Fruit fly (Drosophila melanogaster) whole organism, prepupa: Measurements from ENCODE around the gene Apt1.

Source experiments
- CG10631 ChIP-seq: fragments of 200-800 bp; sonication (Bioruptor generic); optimal IDR thresholded peaks from 2 replicates; lab custom pipeline; 2016; ENCODE audit warnings: missing biosample characterization, missing genetic modification characterization
- CG10669 ChIP-seq: fragments of 200-800 bp; sonication (Bioruptor generic); optimal IDR thresholded peaks from 3 replicates; lab custom pipeline; 2018; ENCODE audit warnings: missing biosample characterization, mild to moderate bottlenecking, missing genetic modification characterization, moderate library complexity
- CG11294 ChIP-seq: fragments of 200-800 bp; sonication (Bioruptor generic); IDR thresholded peaks from 2 replicates; pipeline ENCODE4 v1.3.6; 2022; ENCODE audit warnings: missing biosample characterization, missing genetic modification characterization
- CG11902 ChIP-seq: fragments of 200-800 bp; sonication (Bioruptor generic); optimal IDR thresholded peaks from 3 replicates; lab custom pipeline; 2016; ENCODE audit warnings: missing biosample characterization, missing genetic modification characterization
- CG15336 ChIP-seq: fragments of 200-800 bp; sonication (Bioruptor generic); IDR thresholded peaks from 2 replicates; pipeline ENCODE4 v1.3.6; 2022; ENCODE audit warnings: missing biosample characterization, missing genetic modification characterization
- CG16779 ChIP-seq: fragments of 200-800 bp; sonication (Bioruptor generic); optimal IDR thresholded peaks from 3 replicates; lab custom pipeline; 2017; ENCODE audit warnings: missing biosample characterization, mild to moderate bottlenecking, missing genetic modification characterization
- CG3032 ChIP-seq: fragments of 200-800 bp; optimal IDR thresholded peaks from 2 replicates; lab custom pipeline; 2019; ENCODE audit warnings: missing biosample characterization, mild to moderate bottlenecking, missing genetic modification characterization, moderate library complexity
- CG32006 ChIP-seq: fragments of 200-800 bp; sonication (Bioruptor generic); optimal IDR thresholded peaks from 3 replicates; lab custom pipeline; 2017; ENCODE audit warnings: missing biosample characterization, mild to moderate bottlenecking, missing genetic modification characterization
- CG34406 ChIP-seq: fragments of 200-800 bp; sonication (Bioruptor generic); optimal IDR thresholded peaks from 3 replicates; lab custom pipeline; 2016; ENCODE audit warnings: missing biosample characterization, missing genetic modification characterization
- CG4318 ChIP-seq: fragments of 200-800 bp; sonication (Bioruptor generic); optimal IDR thresholded peaks from 3 replicates; lab custom pipeline; 2017; ENCODE audit warnings: missing biosample characterization, mild to moderate bottlenecking, missing genetic modification characterization
- CG6276 ChIP-seq: fragments of 200-800 bp; sonication (Bioruptor generic); optimal IDR thresholded peaks from 2 replicates; lab custom pipeline; 2017; ENCODE audit warnings: missing biosample characterization, mild to moderate bottlenecking, missing genetic modification characterization
- CG6792 ChIP-seq: fragments of 200-800 bp; sonication (Bioruptor generic); optimal IDR thresholded peaks from 3 replicates; lab custom pipeline; 2016; ENCODE audit warnings: missing biosample characterization, missing genetic modification characterization
- CG6854 ChIP-seq: fragments of 200-800 bp; sonication (Bioruptor generic); optimal IDR thresholded peaks from 2 replicates; lab custom pipeline; 2017; ENCODE audit warnings: missing biosample characterization, mild to moderate bottlenecking, missing genetic modification characterization
- CG7368 ChIP-seq: fragments of 200-800 bp; sonication (Bioruptor generic); optimal IDR thresholded peaks from 3 replicates; lab custom pipeline; 2016; ENCODE audit warnings: missing biosample characterization, missing genetic modification characterization
- CG8119 ChIP-seq: fragments of 200-800 bp; sonication (Bioruptor generic); IDR thresholded peaks from 3 replicates; pipeline ENCODE4 v1.3.6; 2022; ENCODE audit warnings: missing biosample characterization, missing genetic modification characterization
- CG8319 ChIP-seq: fragments of 200-800 bp; sonication (Bioruptor generic); optimal IDR thresholded peaks from 3 replicates; lab custom pipeline; 2016; ENCODE audit warnings: missing biosample characterization, missing genetic modification characterization
- CG8632 ChIP-seq: fragments of 200-800 bp; sonication (Bioruptor generic); optimal IDR thresholded peaks from 3 replicates; lab custom pipeline; 2016; ENCODE audit warnings: missing biosample characterization, missing genetic modification characterization
- CG9139 ChIP-seq: fragments of 200-800 bp; sonication (Bioruptor generic); optimal IDR thresholded peaks from 3 replicates; lab custom pipeline; 2017; ENCODE audit warnings: missing biosample characterization, mild to moderate bottlenecking, missing genetic modification characterization
- Eip75B ChIP-seq: fragments of 200-800 bp; sonication (Bioruptor generic); optimal IDR thresholded peaks from 3 replicates; lab custom pipeline; 2016; ENCODE audit warnings: missing biosample characterization, missing genetic modification characterization
- Eip78C ChIP-seq: fragments of 200-800 bp; sonication (Bioruptor generic); peaks from one replicate; lab custom pipeline; 2016; ENCODE audit warnings: missing biosample characterization, missing genetic modification characterization
- Eip93F ChIP-seq: fragments of 200-800 bp; sonication (Bioruptor generic); optimal IDR thresholded peaks from 2 replicates; lab custom pipeline; 2016; ENCODE audit warnings: missing biosample characterization, mild to moderate bottlenecking, missing genetic modification characterization
- Ets21C ChIP-seq: fragments of 200-800 bp; sonication (Bioruptor generic); optimal IDR thresholded peaks from 3 replicates; lab custom pipeline; 2016; ENCODE audit warnings: missing biosample characterization, missing genetic modification characterization
- Ets96B ChIP-seq: fragments of 200-800 bp; optimal IDR thresholded peaks from 2 replicates; lab custom pipeline; 2019; ENCODE audit warnings: missing biosample characterization, mild to moderate bottlenecking, missing genetic modification characterization, moderate library complexity
- Gug ChIP-seq: fragments of 200-800 bp; sonication (Bioruptor generic); IDR thresholded peaks from 2 replicates; pipeline ENCODE4 v1.3.6; 2022; ENCODE audit warnings: missing biosample characterization, missing genetic modification characterization
- Hr38 ChIP-seq: sonication (Bioruptor generic); optimal IDR thresholded peaks from 2 replicates; lab custom pipeline; 2016; ENCODE audit warnings: missing biosample characterization, missing genetic modification characterization
- Hr39 ChIP-seq: fragments of 200-800 bp; sonication (Bioruptor generic); optimal IDR thresholded peaks from 2 replicates; lab custom pipeline; 2016; ENCODE audit warnings: missing biosample characterization, missing genetic modification characterization
- Hr4 ChIP-seq: fragments of 200-800 bp; sonication (Bioruptor generic); optimal IDR thresholded peaks from 3 replicates; lab custom pipeline; 2016; ENCODE audit warnings: missing biosample characterization, missing genetic modification characterization
- Met ChIP-seq: fragments of 200-800 bp; sonication (Bioruptor generic); optimal IDR thresholded peaks from 3 replicates; lab custom pipeline; 2016; ENCODE audit warnings: missing biosample characterization, missing genetic modification characterization
- Smox ChIP-seq: fragments of 200-800 bp; sonication (Bioruptor generic); optimal IDR thresholded peaks from 3 replicates; lab custom pipeline; 2016; ENCODE audit warnings: missing biosample characterization, missing genetic modification characterization
- Sox102F ChIP-seq: fragments of 200-800 bp; sonication (Bioruptor generic); optimal IDR thresholded peaks from 2 replicates; lab custom pipeline; 2016; ENCODE audit warnings: missing biosample characterization, mild to moderate bottlenecking, missing genetic modification characterization
- Sox14 ChIP-seq: fragments of 200-800 bp; sonication (Bioruptor generic); optimal IDR thresholded peaks from 3 replicates; lab custom pipeline; 2016; ENCODE audit warnings: missing biosample characterization, missing genetic modification characterization
- Sox15 ChIP-seq: fragments of 200-800 bp; sonication (Bioruptor generic); optimal IDR thresholded peaks from 3 replicates; lab custom pipeline; 2016; ENCODE audit warnings: missing biosample characterization, missing genetic modification characterization
- achi ChIP-seq: fragments of 200-800 bp; sonication (Bioruptor generic); optimal IDR thresholded peaks from 3 replicates; lab custom pipeline; 2016; ENCODE audit warnings: missing biosample characterization, missing genetic modification characterization
- acj6 ChIP-seq: fragments of 200-800 bp; sonication (Bioruptor generic); optimal IDR thresholded peaks from 3 replicates; lab custom pipeline; 2016; ENCODE audit warnings: missing biosample characterization, missing genetic modification characterization
- dac ChIP-seq: fragments of 200-800 bp; sonication (Bioruptor generic); optimal IDR thresholded peaks from 2 replicates; lab custom pipeline; 2017; ENCODE audit warnings: missing biosample characterization, mild to moderate bottlenecking, missing genetic modification characterization
- dsx ChIP-seq: fragments of 200-800 bp; optimal IDR thresholded peaks from 3 replicates; lab custom pipeline; 2019; ENCODE audit warnings: missing biosample characterization, mild to moderate bottlenecking, missing genetic modification characterization, moderate library complexity; ENCODE audit not compliant: poor library complexity, severe bottlenecking
- esn ChIP-seq: fragments of 200-800 bp; sonication (Bioruptor generic); optimal IDR thresholded peaks from 2 replicates; lab custom pipeline; 2016; ENCODE audit warnings: missing biosample characterization, mild to moderate bottlenecking, missing genetic modification characterization, moderate library complexity
- fd59A ChIP-seq: fragments of 200-800 bp; sonication (Bioruptor generic); optimal IDR thresholded peaks from 2 replicates; lab custom pipeline; 2017; ENCODE audit warnings: missing biosample characterization, mild to moderate bottlenecking, missing genetic modification characterization, missing genetic modification reagents
- fd85E ChIP-seq: fragments of 200-800 bp; sonication (Bioruptor generic); optimal IDR thresholded peaks from 3 replicates; lab custom pipeline; 2016; ENCODE audit warnings: missing biosample characterization, missing genetic modification characterization
- lz ChIP-seq: fragments of 200-800 bp; sonication (Bioruptor generic); optimal IDR thresholded peaks from 3 replicates; lab custom pipeline; 2016; ENCODE audit warnings: missing biosample characterization, missing genetic modification characterization
- net ChIP-seq: fragments of 200-800 bp; sonication (Bioruptor generic); optimal IDR thresholded peaks from 3 replicates; lab custom pipeline; 2016; ENCODE audit warnings: missing biosample characterization, missing genetic modification characterization
- pdm3 ChIP-seq: fragments of 200-800 bp; sonication (Bioruptor generic); optimal IDR thresholded peaks from 3 replicates; lab custom pipeline; 2016; ENCODE audit warnings: missing biosample characterization, missing genetic modification characterization
- salr ChIP-seq, 2 experiments: fragments of 200-800 bp; sonication (Bioruptor generic); optimal IDR thresholded peaks; 3 replicates each; lab custom pipeline; 2016 to 2018; ENCODE audit warnings: missing biosample characterization in 2 of 2, missing genetic modification characterization in 2 of 2, mild to moderate bottlenecking in 1 of 2
- spab ChIP-seq: fragments of 200-800 bp; sonication (Bioruptor generic); optimal IDR thresholded peaks from 2 replicates; lab custom pipeline; 2017; ENCODE audit warnings: missing biosample characterization, mild to moderate bottlenecking, missing genetic modification characterization, missing genetic modification reagents
- ss ChIP-seq, 2 experiments: fragments of 200-800 bp; sonication (Bioruptor generic); optimal IDR thresholded peaks; 2 replicates in 1 of 2; 3 replicates in 1 of 2; lab custom pipeline; 2017 to 2018; ENCODE audit warnings: mild to moderate bottlenecking in 2 of 2, missing biosample characterization in 2 of 2, missing genetic modification characterization in 2 of 2, moderate library complexity in 1 of 2
- svp ChIP-seq: fragments of 200-800 bp; sonication (Bioruptor generic); peaks from one replicate; lab custom pipeline; 2016; ENCODE audit warnings: missing biosample characterization, missing genetic modification characterization
- topi ChIP-seq: fragments of 200-800 bp; sonication (Bioruptor generic); optimal IDR thresholded peaks from 3 replicates; lab custom pipeline; 2016; ENCODE audit warnings: missing biosample characterization, missing genetic modification characterization
- vri ChIP-seq: fragments of 200-800 bp; sonication (Bioruptor generic); optimal IDR thresholded peaks from 3 replicates; lab custom pipeline; 2016; ENCODE audit warnings: missing biosample characterization, mild to moderate bottlenecking, missing genetic modification characterization

The Apt1 gene

DNA sequence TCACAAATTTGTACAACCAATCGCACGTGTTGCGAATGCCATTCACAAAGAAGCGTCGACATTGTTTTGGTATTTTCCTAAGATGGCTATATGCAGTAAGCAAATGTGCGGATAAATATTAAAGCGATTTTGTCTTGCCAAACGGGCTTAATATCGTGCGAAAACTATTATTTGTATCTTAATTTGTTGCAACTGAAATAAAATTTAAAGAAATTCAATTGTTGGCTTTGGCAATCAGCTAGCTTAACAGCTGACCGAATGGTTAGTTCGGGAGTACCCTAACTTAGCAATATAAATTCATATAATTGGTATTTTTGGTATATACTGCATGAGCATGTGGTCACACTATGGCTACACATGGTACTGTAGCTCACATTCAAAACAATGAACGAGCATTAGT lies 20.6 kb downstream of the Apt1 start, which contains the start of the genes RIOK1 and Polr3H (continued):
- TF ChIP-seq CG11902 (GFP tag; lab: Kevin White, UChicago), result peak; percentile 55
- no peak for TF ChIP-seq CG34406 (GFP tag; lab: Kevin White, UChicago)
- no peak for TF ChIP-seq ss (GFP tag; optimal IDR thresholded peaks at IDR 0.05; lab: Kevin White, UChicago)
- peak; percentile 4 for TF ChIP-seq CG8632 (GFP tag; lab: Kevin White, UChicago)
- TF ChIP-seq Sox14 (GFP tag; lab: Kevin White, UChicago), result peak; percentile 84
- TF ChIP-seq Met (GFP tag; lab: Kevin White, UChicago), result no peak
- TF ChIP-seq Hr39 (GFP tag; lab: Kevin White, UChicago), result peak; percentile 83
- no peak for TF ChIP-seq CG6792 (GFP tag; lab: Kevin White, UChicago)
- no peak for TF ChIP-seq Hr4 (GFP tag; lab: Kevin White, UChicago)
- no peak for TF ChIP-seq CG4318 (GFP tag; lab: Kevin White, UChicago)
- no peak for TF ChIP-seq svp (GFP tag; lab: Kevin White, UChicago)
- TF ChIP-seq CG9139 (GFP tag; lab: Kevin White, UChicago), result no peak
- TF ChIP-seq Eip78C, result no peak
- no peak for TF ChIP-seq spab (GFP tag; lab: Kevin White, UChicago)
- TF ChIP-seq CG10631, result peak; percentile 65
- no peak for TF ChIP-seq CG11294
- TF ChIP-seq CG8119, result no peak
- no peak for TF ChIP-seq Eip93F (GFP tag; lab: Kevin White, UChicago)
- no peak for TF ChIP-seq topi (GFP tag; lab: Kevin White, UChicago)

DNA sequence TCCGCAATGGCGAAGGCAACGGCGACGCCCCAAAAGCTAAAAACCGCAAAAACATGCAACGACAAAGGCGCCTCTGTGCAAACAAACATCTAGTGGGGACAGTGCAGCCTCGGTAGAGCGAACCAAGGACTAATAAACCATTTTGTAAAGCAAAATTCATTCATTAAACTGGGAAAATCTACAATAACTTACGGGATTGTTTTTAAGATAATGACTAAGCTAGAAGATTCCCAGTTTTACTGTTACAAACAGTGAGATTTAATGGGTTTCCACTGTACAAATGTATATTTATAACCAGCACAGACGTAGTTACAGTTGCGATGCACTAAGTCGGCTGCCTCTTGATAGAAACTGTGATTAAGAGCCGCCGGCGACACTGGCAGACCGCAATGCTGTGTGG lies 28.4 kb downstream of the Apt1 start:
- TF ChIP-seq CG6854 (GFP tag; lab: Kevin White, UChicago), result no peak
- no peak for TF ChIP-seq Ets21C (GFP tag; lab: Kevin White, UChicago)
- peak; percentile 39 for TF ChIP-seq acj6 (GFP tag; lab: Kevin White, UChicago)
- TF ChIP-seq dsx (GFP tag; lab: Kevin White, UChicago), result no peak
- peak; percentile 48 for TF ChIP-seq dac (GFP tag; lab: Kevin White, UChicago)
- no peak for TF ChIP-seq CG9139 (GFP tag; lab: Kevin White, UChicago)
- TF ChIP-seq CG15336, result peak; percentile 90
- TF ChIP-seq CG11902 (GFP tag; lab: Kevin White, UChicago), result no peak
- TF ChIP-seq CG4318 (GFP tag; lab: Kevin White, UChicago), result peak; percentile 47
- TF ChIP-seq ss (GFP tag; optimal IDR thresholded peaks at IDR 0.05; lab: Kevin White, UChicago), result no peak
- TF ChIP-seq esn, result no peak
- peak; percentile 82 for TF ChIP-seq CG32006 (GFP tag; lab: Kevin White, UChicago)
- peak; percentile 24 for TF ChIP-seq CG16779 (tag; lab: Kevin White, UChicago)
- no peak for TF ChIP-seq CG8319 (GFP tag; lab: Kevin White, UChicago)
- peak; percentile 40 for TF ChIP-seq fd59A (GFP tag; lab: Kevin White, UChicago)
- peak; percentile 63 for TF ChIP-seq CG6276 (GFP tag; lab: Kevin White, UChicago)
- TF ChIP-seq Sox15 (GFP tag; lab: Kevin White, UChicago), result no peak
- peak; percentile 21 for TF ChIP-seq CG7368 (GFP tag; lab: Kevin White, UChicago)
- no peak for TF ChIP-seq Smox (GFP tag; lab: Kevin White, UChicago)
- TF ChIP-seq Hr38 (GFP tag; lab: Kevin White, UChicago), result peak; percentile 6
- TF ChIP-seq svp (GFP tag; lab: Kevin White, UChicago), result peak; percentile 35
- TF ChIP-seq CG3032, result no peak
- TF ChIP-seq CG6792 (GFP tag; lab: Kevin White, UChicago), result peak; percentile 44
- no peak for TF ChIP-seq topi (GFP tag; lab: Kevin White, UChicago)
- peak; percentile 83 for TF ChIP-seq Hr4 (GFP tag; lab: Kevin White, UChicago)
- TF ChIP-seq net (GFP tag; lab: Kevin White, UChicago), result peak; percentile 53
- TF ChIP-seq achi, result peak; percentile 65
- TF ChIP-seq CG8119, result peak; percentile 86
- TF ChIP-seq Eip75B, result no peak
- TF ChIP-seq Sox102F, result no peak
- TF ChIP-seq CG11294, result peak; percentile 82
- no peak for TF ChIP-seq CG8632 (GFP tag; lab: Kevin White, UChicago)
- TF ChIP-seq fd85E (GFP tag; lab: Kevin White, UChicago), result no peak
- peak; percentile 57 for TF ChIP-seq CG10669 (GFP tag; lab: Kevin White, UChicago)
- peak; percentile 67 for TF ChIP-seq pdm3 (GFP tag; lab: Kevin White, UChicago)
- peak in 1 of 2 experiments; percentile 25 for TF ChIP-seq salr (GFP tag; optimal IDR thresholded peaks at IDR 0.05; lab: Kevin White, UChicago)
- no peak for TF ChIP-seq vri (GFP tag; lab: Kevin White, UChicago)
- TF ChIP-seq Ets96B, result peak; percentile 65
- TF ChIP-seq Gug, result peak; percentile 76; the same call in 1 of the 2 replicates
- peak; percentile 40 for TF ChIP-seq CG10631
- TF ChIP-seq spab (GFP tag; lab: Kevin White, UChicago), result peak; percentile 16
- no peak for TF ChIP-seq lz (GFP tag; lab: Kevin White, UChicago)
